Worm (Caenorhabditis elegans) whole organism, L2 larva: ENCODE data around the gene C07B5.4.

Experiments
- C34F6.9 ChIP-seq: fragments of 150-350 bp; optimal IDR thresholded peaks from 2 replicates; lab custom pipeline; 2014; ENCODE audit warnings: missing biosample characterization, missing genetic modification characterization
- F13H6.1 ChIP-seq: sonication (generic microtip); optimal IDR thresholded peaks from 2 replicates; lab custom pipeline; 2016; ENCODE audit warnings: missing genetic modification characterization, missing compliant biosample characterization
- R02D3.7 ChIP-seq: fragments of 150-350 bp; optimal IDR thresholded peaks from 2 replicates; lab custom pipeline; 2014; ENCODE audit warnings: missing biosample characterization, missing genetic modification characterization
- ZK546.5 ChIP-seq: sonication (generic microtip); optimal IDR thresholded peaks from 2 replicates; lab custom pipeline; 2017; ENCODE audit warnings: missing biosample characterization, missing genetic modification characterization
- alr-1 ChIP-seq: fragments of 150-350 bp; optimal IDR thresholded peaks from 2 replicates; lab custom pipeline; 2014; ENCODE audit warnings: missing biosample characterization, missing genetic modification characterization
- aly-2 ChIP-seq: fragments of 150-350 bp; optimal IDR thresholded peaks from 2 replicates; lab custom pipeline; 2014; ENCODE audit warnings: missing biosample characterization, missing genetic modification characterization
- ama-1 ChIP-seq: fragments of 150-350 bp; optimal IDR thresholded peaks from 2 replicates; lab custom pipeline; 2018; ENCODE audit warnings: inconsistent platforms
- blmp-1 ChIP-seq: sonication (generic microtip); optimal IDR thresholded peaks from 2 replicates; lab custom pipeline; 2017; ENCODE audit warnings: missing genetic modification characterization, mild to moderate bottlenecking, missing compliant biosample characterization, antibody characterized with exemption, moderate library complexity; ENCODE audit not compliant: insufficient read depth
- ceh-16 ChIP-seq: fragments of 150-350 bp; optimal IDR thresholded peaks from 2 replicates; lab custom pipeline; 2014; ENCODE audit warnings: missing biosample characterization, missing genetic modification characterization
- dmd-4 ChIP-seq: sonication (generic microtip); optimal IDR thresholded peaks from 2 replicates; lab custom pipeline; 2017; ENCODE audit warnings: missing biosample characterization, missing genetic modification characterization
- elt-1 ChIP-seq: fragments of 150-350 bp; optimal IDR thresholded peaks from 2 replicates; lab custom pipeline; 2014; ENCODE audit warnings: missing biosample characterization, missing genetic modification characterization
- elt-3 ChIP-seq: sonication (generic microtip); optimal IDR thresholded peaks from 2 replicates; lab custom pipeline; 2017; ENCODE audit warnings: missing biosample characterization, missing genetic modification characterization
- fos-1 ChIP-seq: fragments of 150-350 bp; optimal IDR thresholded peaks from 2 replicates; lab custom pipeline; 2014; ENCODE audit warnings: missing biosample characterization, missing genetic modification characterization
- lin-11 ChIP-seq: fragments of 150-350 bp; sonication (generic microtip); optimal IDR thresholded peaks from 2 replicates; lab custom pipeline; 2014; ENCODE audit warnings: missing biosample characterization, missing genetic modification characterization, inconsistent platforms, mixed read lengths
- lin-39 ChIP-seq: fragments of 150-350 bp; optimal IDR thresholded peaks from 2 replicates; lab custom pipeline; 2014; ENCODE audit warnings: missing biosample characterization, missing genetic modification reagents, missing genetic modification characterization
- lsy-2 ChIP-seq, 2 experiments: fragments of 150-350 bp in 1 of 2; sonication (generic microtip) in 1 of 2; optimal IDR thresholded peaks; 2 replicates each; lab custom pipeline; 2014 to 2017; ENCODE audit warnings: missing biosample characterization in 2 of 2, missing genetic modification characterization in 2 of 2
- mab-5 ChIP-seq: fragments of 150-350 bp; optimal IDR thresholded peaks from 2 replicates; lab custom pipeline; 2014; ENCODE audit warnings: missing biosample characterization, missing genetic modification characterization
- mbf-1 ChIP-seq: sonication (generic microtip); optimal IDR thresholded peaks from 2 replicates; lab custom pipeline; 2017; ENCODE audit warnings: missing biosample characterization, missing genetic modification characterization
- mdl-1 ChIP-seq, 2 experiments: fragments of 150-350 bp in 1 of 2; sonication (generic microtip) in 1 of 2; optimal IDR thresholded peaks; 2 replicates each; lab custom pipeline; 2017; ENCODE audit warnings: missing biosample characterization in 2 of 2, missing genetic modification characterization in 2 of 2
- nhr-10 ChIP-seq: sonication (generic microtip); optimal IDR thresholded peaks from 2 replicates; lab custom pipeline; 2017; ENCODE audit warnings: missing biosample characterization, missing genetic modification characterization
- nhr-23 ChIP-seq: fragments of 150-350 bp; optimal IDR thresholded peaks from 2 replicates; lab custom pipeline; 2014; ENCODE audit warnings: missing biosample characterization, missing genetic modification reagents, missing genetic modification characterization
- nhr-237 ChIP-seq: fragments of 150-350 bp; optimal IDR thresholded peaks from 2 replicates; lab custom pipeline; 2014; ENCODE audit warnings: missing biosample characterization, missing genetic modification characterization
- nhr-25 ChIP-seq: fragments of 150-350 bp; sonication (generic microtip); optimal IDR thresholded peaks from 3 replicates; lab custom pipeline; 2014; ENCODE audit warnings: missing biosample characterization, missing genetic modification characterization
- nhr-6 ChIP-seq: fragments of 150-350 bp; optimal IDR thresholded peaks from 2 replicates; lab custom pipeline; 2014; ENCODE audit warnings: missing biosample characterization, missing genetic modification characterization
- nhr-77 ChIP-seq: fragments of 150-350 bp; optimal IDR thresholded peaks from 2 replicates; lab custom pipeline; 2014; ENCODE audit warnings: missing biosample characterization, missing genetic modification characterization
- peb-1 ChIP-seq: fragments of 150-350 bp; optimal IDR thresholded peaks from 2 replicates; lab custom pipeline; 2014; ENCODE audit warnings: missing biosample characterization, missing genetic modification characterization
- sem-4 ChIP-seq: fragments of 150-350 bp; optimal IDR thresholded peaks from 2 replicates; lab custom pipeline; 2014; ENCODE audit warnings: missing biosample characterization, missing genetic modification reagents, missing genetic modification characterization
- skn-1 ChIP-seq: sonication (generic microtip); optimal IDR thresholded peaks from 2 replicates; lab custom pipeline; 2017; ENCODE audit warnings: missing biosample characterization, missing genetic modification characterization
- sma-3 ChIP-seq: sonication (generic microtip); optimal IDR thresholded peaks from 2 replicates; lab custom pipeline; 2016; ENCODE audit warnings: missing genetic modification reagents, missing genetic modification characterization, missing compliant biosample characterization
- snpc-4 ChIP-seq: fragments of 150-350 bp; optimal IDR thresholded peaks from 2 replicates; lab custom pipeline; 2014; ENCODE audit warnings: missing biosample characterization, missing genetic modification characterization
- unc-39 ChIP-seq: fragments of 150-350 bp; optimal IDR thresholded peaks from 2 replicates; lab custom pipeline; 2014; ENCODE audit warnings: missing biosample characterization, missing genetic modification characterization
- unc-55 ChIP-seq: fragments of 150-350 bp; sonication (generic microtip); optimal IDR thresholded peaks from 3 replicates; lab custom pipeline; 2014; ENCODE audit warnings: missing biosample characterization, missing genetic modification reagents, missing genetic modification characterization
- zag-1 ChIP-seq: fragments of 150-350 bp; optimal IDR thresholded peaks from 2 replicates; lab custom pipeline; 2014; ENCODE audit warnings: missing biosample characterization, missing genetic modification characterization
- ztf-11 ChIP-seq: sonication (generic microtip); optimal IDR thresholded peaks from 2 replicates; lab custom pipeline; 2017; ENCODE audit warnings: missing biosample characterization, missing genetic modification characterization
- ztf-4 ChIP-seq: fragments of 150-350 bp; optimal IDR thresholded peaks from 2 replicates; lab custom pipeline; 2014; ENCODE audit warnings: missing biosample characterization, missing genetic modification characterization

C07B5.4 gene

ce11 chrX:9499355-9499754 is 30.1 kb upstream of the C07B5.4 start:
- TF ChIP-seq dmd-4 (tag; lab: Kevin White, UChicago) (no peak), skn-1 (tag; lab: Kevin White, UChicago) (no peak), nhr-237 (tag; lab: Kevin White, UChicago) (no peak), zag-1 (tag; lab: Kevin White, UChicago) (no peak), nhr-6 (tag; lab: Kevin White, UChicago) (no peak), lsy-2 (tag; optimal IDR thresholded peaks at IDR 0.05; lab: Kevin White, UChicago) (no peak), R02D3.7 (tag; lab: Kevin White, UChicago) (no peak), F13H6.1 (tag; lab: Kevin White, UChicago) (no peak), elt-1 (tag; lab: Kevin White, UChicago) (no peak), ztf-4 (tag; lab: Kevin White, UChicago) (no peak), peb-1 (no peak)

ce11 chrX:9504221-9504620 is 25.2 kb upstream of the C07B5.4 start:
- TF ChIP-seq ceh-16 (tag; lab: Kevin White, UChicago), result peak; percentile 17
- TF ChIP-seq lin-39, result no peak
- no peak for TF ChIP-seq fos-1 (tag; lab: Kevin White, UChicago)
- TF ChIP-seq unc-55 (GFP tag; lab: Kevin White, UChicago), result peak; percentile 5
- no peak for TF ChIP-seq nhr-77
- no peak for TF ChIP-seq skn-1 (tag; lab: Kevin White, UChicago)
- peak; percentile 28 for TF ChIP-seq mab-5 (tag; lab: Kevin White, UChicago)
- TF ChIP-seq nhr-237 (tag; lab: Kevin White, UChicago), result no peak
- no peak for TF ChIP-seq lin-11 (tag; lab: Kevin White, UChicago)

- TF ChIP-seq unc-39 (no peak), nhr-237 (tag; lab: Kevin White, UChicago) (no peak), ZK546.5 (tag; lab: Kevin White, UChicago) (no peak), nhr-23 (tag; lab: Kevin White, UChicago) (no peak), ztf-11 (tag; lab: Kevin White, UChicago) (no peak), mdl-1 (tag; optimal IDR thresholded peaks at IDR 0.05; lab: Kevin White, UChicago) (no peak), alr-1 (no peak), elt-3 (tag; lab: Kevin White, UChicago) (no peak)
- TF ChIP-seq, all 48 proteins: peak for 0
These were observed 24.5 kb upstream of the C07B5.4 start for ce11 chrX:9504911-9505397.

ce11 chrX:9506341-9506740 is 23.1 kb upstream of the C07B5.4 start:
- TF ChIP-seq lsy-2 (tag; optimal IDR thresholded peaks at IDR 0.05; lab: Kevin White, UChicago) (no peak), aly-2 (no peak), mbf-1 (tag; lab: Kevin White, UChicago) (no peak), ztf-11 (tag; lab: Kevin White, UChicago) (no peak), unc-55 (GFP tag; lab: Kevin White, UChicago) (no peak), sem-4 (tag; lab: Kevin White, UChicago) (no peak), sma-3 (GFP tag; lab: Kevin White, UChicago) (no peak), nhr-25 (tag; lab: Kevin White, UChicago) (no peak), ama-1 (no peak), lin-39 (no peak), C34F6.9 (tag; lab: Kevin White, UChicago) (no peak), nhr-6 (tag; lab: Kevin White, UChicago) (no peak), blmp-1 (tag; lab: Kevin White, UChicago) (no peak), nhr-10 (tag; lab: Kevin White, UChicago) (no peak)

- no peak for TF ChIP-seq ama-1
- peak; percentile 38 for TF ChIP-seq blmp-1 (tag; lab: Kevin White, UChicago)
- no peak for TF ChIP-seq nhr-237 (tag; lab: Kevin White, UChicago)
- TF ChIP-seq ztf-4 (tag; lab: Kevin White, UChicago), result no peak
- TF ChIP-seq dmd-4 (tag; lab: Kevin White, UChicago), result no peak
- TF ChIP-seq nhr-25 (tag; lab: Kevin White, UChicago), result peak; percentile 18
- TF ChIP-seq snpc-4 (tag; lab: Kevin White, UChicago), result no peak
- TF ChIP-seq unc-55 (GFP tag; lab: Kevin White, UChicago), result no peak
These were observed 20.9 kb upstream of the C07B5.4 start for ce11 chrX:9508426-9509010.
